Fruit fly (Drosophila melanogaster) whole organism, prepupa: ENCODE measurements around the gene Kdm3.
A peak's percentile ranks its signal among the peaks of the same experiment; 100 is the strongest.

Source experiments
- CG10631 ChIP-seq: fragments of 200-800 bp; sonication (Bioruptor generic); optimal IDR thresholded peaks from 2 replicates; lab custom pipeline; 2016; ENCODE audit warnings: missing biosample characterization, missing genetic modification characterization
- CG10669 ChIP-seq: fragments of 200-800 bp; sonication (Bioruptor generic); optimal IDR thresholded peaks from 3 replicates; lab custom pipeline; 2018; ENCODE audit warnings: missing biosample characterization, mild to moderate bottlenecking, missing genetic modification characterization, moderate library complexity
- CG11294 ChIP-seq: fragments of 200-800 bp; sonication (Bioruptor generic); IDR thresholded peaks from 2 replicates; pipeline ENCODE4 v1.3.6; 2022; ENCODE audit warnings: missing biosample characterization, missing genetic modification characterization
- CG11902 ChIP-seq: fragments of 200-800 bp; sonication (Bioruptor generic); optimal IDR thresholded peaks from 3 replicates; lab custom pipeline; 2016; ENCODE audit warnings: missing biosample characterization, missing genetic modification characterization
- CG15336 ChIP-seq: fragments of 200-800 bp; sonication (Bioruptor generic); IDR thresholded peaks from 2 replicates; pipeline ENCODE4 v1.3.6; 2022; ENCODE audit warnings: missing biosample characterization, missing genetic modification characterization
- CG1621 ChIP-seq: fragments of 200-800 bp; sonication (Bioruptor generic); optimal IDR thresholded peaks from 3 replicates; lab custom pipeline; 2018; ENCODE audit warnings: missing biosample characterization, mild to moderate bottlenecking, missing genetic modification characterization
- CG3032 ChIP-seq: fragments of 200-800 bp; optimal IDR thresholded peaks from 2 replicates; lab custom pipeline; 2019; ENCODE audit warnings: missing biosample characterization, mild to moderate bottlenecking, missing genetic modification characterization, moderate library complexity
- CG31627 ChIP-seq: fragments of 200-800 bp; sonication (Bioruptor generic); optimal IDR thresholded peaks from 3 replicates; lab custom pipeline; 2016; ENCODE audit warnings: missing biosample characterization, missing genetic modification characterization
- CG34406 ChIP-seq: fragments of 200-800 bp; sonication (Bioruptor generic); optimal IDR thresholded peaks from 3 replicates; lab custom pipeline; 2016; ENCODE audit warnings: missing biosample characterization, missing genetic modification characterization
- CG6792 ChIP-seq: fragments of 200-800 bp; sonication (Bioruptor generic); optimal IDR thresholded peaks from 3 replicates; lab custom pipeline; 2016; ENCODE audit warnings: missing biosample characterization, missing genetic modification characterization
- CG6808 ChIP-seq: fragments of 200-800 bp; sonication (Bioruptor generic); optimal IDR thresholded peaks from 3 replicates; lab custom pipeline; 2017; ENCODE audit warnings: missing biosample characterization, missing genetic modification characterization, mild to moderate bottlenecking, moderate library complexity, missing genetic modification reagents
- CG7368 ChIP-seq: fragments of 200-800 bp; sonication (Bioruptor generic); optimal IDR thresholded peaks from 3 replicates; lab custom pipeline; 2016; ENCODE audit warnings: missing biosample characterization, missing genetic modification characterization
- CG8319 ChIP-seq: fragments of 200-800 bp; sonication (Bioruptor generic); optimal IDR thresholded peaks from 3 replicates; lab custom pipeline; 2016; ENCODE audit warnings: missing biosample characterization, missing genetic modification characterization
- CG9139 ChIP-seq: fragments of 200-800 bp; sonication (Bioruptor generic); optimal IDR thresholded peaks from 3 replicates; lab custom pipeline; 2017; ENCODE audit warnings: missing biosample characterization, mild to moderate bottlenecking, missing genetic modification characterization
- Eip75B ChIP-seq: fragments of 200-800 bp; sonication (Bioruptor generic); optimal IDR thresholded peaks from 3 replicates; lab custom pipeline; 2016; ENCODE audit warnings: missing biosample characterization, missing genetic modification characterization
- Eip78C ChIP-seq: fragments of 200-800 bp; sonication (Bioruptor generic); peaks from one replicate; lab custom pipeline; 2016; ENCODE audit warnings: missing biosample characterization, missing genetic modification characterization
- Ets96B ChIP-seq: fragments of 200-800 bp; optimal IDR thresholded peaks from 2 replicates; lab custom pipeline; 2019; ENCODE audit warnings: missing biosample characterization, mild to moderate bottlenecking, missing genetic modification characterization, moderate library complexity
- Hr38 ChIP-seq: sonication (Bioruptor generic); optimal IDR thresholded peaks from 2 replicates; lab custom pipeline; 2016; ENCODE audit warnings: missing biosample characterization, missing genetic modification characterization
- Hr39 ChIP-seq: fragments of 200-800 bp; sonication (Bioruptor generic); optimal IDR thresholded peaks from 2 replicates; lab custom pipeline; 2016; ENCODE audit warnings: missing biosample characterization, missing genetic modification characterization
- Lpt ChIP-seq: fragments of 200-800 bp; sonication (Bioruptor generic); optimal IDR thresholded peaks from 3 replicates; lab custom pipeline; 2016; ENCODE audit warnings: missing biosample characterization, missing genetic modification characterization
- Sox14 ChIP-seq: fragments of 200-800 bp; sonication (Bioruptor generic); optimal IDR thresholded peaks from 3 replicates; lab custom pipeline; 2016; ENCODE audit warnings: missing biosample characterization, missing genetic modification characterization
- Sox15 ChIP-seq: fragments of 200-800 bp; sonication (Bioruptor generic); optimal IDR thresholded peaks from 3 replicates; lab custom pipeline; 2016; ENCODE audit warnings: missing biosample characterization, missing genetic modification characterization
- achi ChIP-seq: fragments of 200-800 bp; sonication (Bioruptor generic); optimal IDR thresholded peaks from 3 replicates; lab custom pipeline; 2016; ENCODE audit warnings: missing biosample characterization, missing genetic modification characterization
- acj6 ChIP-seq: fragments of 200-800 bp; sonication (Bioruptor generic); optimal IDR thresholded peaks from 3 replicates; lab custom pipeline; 2016; ENCODE audit warnings: missing biosample characterization, missing genetic modification characterization
- cyc ChIP-seq: fragments of 200-800 bp; sonication (Bioruptor generic); optimal IDR thresholded peaks from 3 replicates; lab custom pipeline; 2016; ENCODE audit warnings: missing biosample characterization, missing genetic modification characterization
- dsx ChIP-seq: fragments of 200-800 bp; optimal IDR thresholded peaks from 3 replicates; lab custom pipeline; 2019; ENCODE audit warnings: missing biosample characterization, mild to moderate bottlenecking, missing genetic modification characterization, moderate library complexity; ENCODE audit not compliant: poor library complexity, severe bottlenecking
- esn ChIP-seq: fragments of 200-800 bp; sonication (Bioruptor generic); optimal IDR thresholded peaks from 2 replicates; lab custom pipeline; 2016; ENCODE audit warnings: missing biosample characterization, mild to moderate bottlenecking, missing genetic modification characterization, moderate library complexity
- fkh ChIP-seq: fragments of 200-800 bp; sonication (Bioruptor generic); optimal IDR thresholded peaks from 3 replicates; lab custom pipeline; 2017; ENCODE audit warnings: missing biosample characterization, mild to moderate bottlenecking, missing genetic modification characterization, moderate library complexity
- lz ChIP-seq: fragments of 200-800 bp; sonication (Bioruptor generic); optimal IDR thresholded peaks from 3 replicates; lab custom pipeline; 2016; ENCODE audit warnings: missing biosample characterization, missing genetic modification characterization
- salr ChIP-seq, 2 experiments: fragments of 200-800 bp; sonication (Bioruptor generic); optimal IDR thresholded peaks; 3 replicates each; lab custom pipeline; 2016 to 2018; ENCODE audit warnings: missing biosample characterization in 2 of 2, missing genetic modification characterization in 2 of 2, mild to moderate bottlenecking in 1 of 2
- ss ChIP-seq, 2 experiments: fragments of 200-800 bp; sonication (Bioruptor generic); optimal IDR thresholded peaks; 2 replicates in 1 of 2; 3 replicates in 1 of 2; lab custom pipeline; 2017 to 2018; ENCODE audit warnings: mild to moderate bottlenecking in 2 of 2, missing biosample characterization in 2 of 2, missing genetic modification characterization in 2 of 2, moderate library complexity in 1 of 2
- svp ChIP-seq: fragments of 200-800 bp; sonication (Bioruptor generic); peaks from one replicate; lab custom pipeline; 2016; ENCODE audit warnings: missing biosample characterization, missing genetic modification characterization
- topi ChIP-seq: fragments of 200-800 bp; sonication (Bioruptor generic); optimal IDR thresholded peaks from 3 replicates; lab custom pipeline; 2016; ENCODE audit warnings: missing biosample characterization, missing genetic modification characterization

Kdm3 gene

dm6 chr3R:9510070-9510518 lies 5.7 kb upstream of the Kdm3 start, which contains the start of gene rump (continued):
- TF ChIP-seq CG9139 (GFP tag; lab: Kevin White, UChicago) (no peak), salr (GFP tag; optimal IDR thresholded peaks at IDR 0.05; lab: Kevin White, UChicago) (no peak), lz (no peak), esn (GFP tag; lab: Kevin White, UChicago) (peak; percentile 2), Sox14 (peak; percentile 21)

- TF ChIP-seq dsx (GFP tag; lab: Kevin White, UChicago) (peak; percentile 45), CG8319 (GFP tag; lab: Kevin White, UChicago) (no peak), CG15336 (GFP tag; lab: Robert Waterston, UW) (no peak), ss (GFP tag; optimal IDR thresholded peaks at IDR 0.05; lab: Kevin White, UChicago) (peak in 1 of 2 experiments; percentile 1), CG1621 (peak; percentile 44), Eip78C (GFP tag; lab: Kevin White, UChicago) (peak; percentile 74), CG10631 (no peak), CG6808 (GFP tag; lab: Kevin White, UChicago) (no peak)
- TF ChIP-seq, all 60 proteins: peak for 4
Observed at dm6 chr3R:9512193-9513051, 3.4 kb upstream of the Kdm3 start.

dm6 chr3R:9513052-9513420 lies 2.8 kb upstream of the Kdm3 start, which contains the start of the genes Ras85D and Rlb1:
Gene Ras85D (minus strand): TSS chr3R:9513067.
Gene Rlb1 (plus strand): TSS chr3R:9513327.
- no peak for TF ChIP-seq CG10669 (GFP tag; lab: Kevin White, UChicago)
- TF ChIP-seq achi (GFP tag; lab: Kevin White, UChicago): peak; percentile 53
- TF ChIP-seq acj6: peak; percentile 69
- peak; percentile 72 for TF ChIP-seq cyc (GFP tag; lab: Kevin White, UChicago)
- peak; percentile 73 for TF ChIP-seq esn (GFP tag; lab: Kevin White, UChicago)
- TF ChIP-seq CG34406 (GFP tag; lab: Kevin White, UChicago): no peak
- TF ChIP-seq CG31627 (GFP tag; lab: Kevin White, UChicago): peak; percentile 84
- TF ChIP-seq CG6792: peak; percentile 35
- peak; percentile 58 for TF ChIP-seq Sox15
- TF ChIP-seq CG11902 (GFP tag; lab: Kevin White, UChicago): peak; percentile 54
- TF ChIP-seq Eip75B: no peak
- TF ChIP-seq Hr39 (GFP tag; lab: Kevin White, UChicago): peak; percentile 79
- TF ChIP-seq Eip78C (GFP tag; lab: Kevin White, UChicago): peak; percentile 66
- peak; percentile 70 for TF ChIP-seq lz
- peak; percentile 29 for TF ChIP-seq fkh
- no peak for TF ChIP-seq CG7368 (GFP tag; lab: Kevin White, UChicago)
- peak; percentile 14 for TF ChIP-seq Ets96B (tag; lab: Kevin White, UChicago)
- no peak for TF ChIP-seq CG11294 (GFP tag; lab: Robert Waterston, UW)
- peak; percentile 14 for TF ChIP-seq Lpt (GFP tag; lab: Kevin White, UChicago)
- TF ChIP-seq Hr38: peak; percentile 29
- peak; percentile 68 for TF ChIP-seq Sox14
- peak; percentile 49 for TF ChIP-seq topi (GFP tag; lab: Kevin White, UChicago)
- TF ChIP-seq CG3032: peak; percentile 58

- no peak for TF ChIP-seq dsx (GFP tag; lab: Kevin White, UChicago)
- peak; percentile 84 for TF ChIP-seq fkh
- TF ChIP-seq svp (GFP tag; lab: Kevin White, UChicago): peak; percentile 74
Observed at dm6 chr3R:9516400-9516852, 619 bp downstream of the Kdm3 start.
